Fruit fly (Drosophila melanogaster) whole organism, embryonic: ENCODE measurements around the gene Fpgs1.

Source experiments
- CG10543 ChIP-seq: fragments of 200-800 bp; sonication (Bioruptor generic); optimal IDR thresholded peaks from 3 replicates; lab custom pipeline; 2017; ENCODE audit warnings: missing biosample characterization, mild to moderate bottlenecking, missing genetic modification characterization, moderate library complexity
- CG10959 ChIP-seq: fragments of 200-800 bp; sonication (Bioruptor generic); IDR thresholded peaks from 2 replicates; pipeline ENCODE4 v1.3.6; 2022; ENCODE audit warnings: missing biosample characterization, missing genetic modification characterization
- CG11696 ChIP-seq: fragments of 200-800 bp; sonication (Bioruptor generic); IDR thresholded peaks from 2 replicates; pipeline ENCODE4 v1.3.6; 2022; ENCODE audit warnings: missing biosample characterization, missing genetic modification characterization
- CG12071 ChIP-seq: fragments of 200-800 bp; sonication (Bioruptor generic); optimal IDR thresholded peaks from 3 replicates; lab custom pipeline; 2018; ENCODE audit warnings: missing biosample characterization, mild to moderate bottlenecking, missing genetic modification characterization
- CG12155 ChIP-seq: fragments of 200-800 bp; sonication (Bioruptor generic); optimal IDR thresholded peaks from 3 replicates; lab custom pipeline; 2016; ENCODE audit warnings: missing biosample characterization, missing genetic modification characterization
- CG13624 ChIP-seq: fragments of 200-800 bp; sonication (Bioruptor generic); optimal IDR thresholded peaks from 2 replicates; lab custom pipeline; 2016; ENCODE audit warnings: missing biosample characterization, missing genetic modification characterization
- CG14860 ChIP-seq: fragments of 200-800 bp; sonication (Bioruptor generic); IDR thresholded peaks from 3 replicates; pipeline ENCODE4 v1.3.6; 2022; ENCODE audit warnings: missing biosample characterization, missing genetic modification characterization; ENCODE audit not compliant: partially characterized antibody
- CG16863 ChIP-seq: fragments of 200-800 bp; sonication (Bioruptor generic); optimal IDR thresholded peaks from 3 replicates; lab custom pipeline; 2016; ENCODE audit warnings: missing biosample characterization, missing genetic modification characterization
- CG17186 ChIP-seq: fragments of 200-800 bp; sonication (Bioruptor generic); optimal IDR thresholded peaks from 3 replicates; lab custom pipeline; 2017; ENCODE audit warnings: missing biosample characterization, missing genetic modification reagents, missing genetic modification characterization
- CG1832 ChIP-seq: fragments of 200-800 bp; sonication (Bioruptor generic); optimal IDR thresholded peaks from 2 replicates; lab custom pipeline; 2017; ENCODE audit warnings: missing biosample characterization, mild to moderate bottlenecking, missing genetic modification characterization, inconsistent platforms
- CG18599 ChIP-seq: fragments of 200-800 bp; sonication (Bioruptor generic); optimal IDR thresholded peaks from 3 replicates; lab custom pipeline; 2017; ENCODE audit warnings: missing biosample characterization, missing genetic modification characterization, mild to moderate bottlenecking, moderate library complexity, missing genetic modification reagents
- CG2875 ChIP-seq: fragments of 200-800 bp; sonication (Bioruptor generic); optimal IDR thresholded peaks from 2 replicates; lab custom pipeline; 2017; ENCODE audit warnings: missing biosample characterization, mild to moderate bottlenecking, missing genetic modification characterization, missing genetic modification reagents
- CG31388 ChIP-seq: fragments of 200-800 bp; sonication (Bioruptor generic); optimal IDR thresholded peaks from 2 replicates; lab custom pipeline; 2016; ENCODE audit warnings: missing biosample characterization, missing genetic modification characterization
- CG3163 ChIP-seq: fragments of 200-800 bp; sonication (Bioruptor generic); optimal IDR thresholded peaks from 3 replicates; lab custom pipeline; 2016; ENCODE audit warnings: missing biosample characterization, missing genetic modification characterization
- CG32532 ChIP-seq: fragments of 200-800 bp; sonication (Bioruptor generic); IDR thresholded peaks from 2 replicates; pipeline ENCODE4 v1.3.6; 2022; ENCODE audit warnings: missing biosample characterization, missing genetic modification characterization
- CG33557 ChIP-seq: fragments of 200-800 bp; sonication (Bioruptor generic); optimal IDR thresholded peaks from 2 replicates; lab custom pipeline; 2019; ENCODE audit warnings: missing biosample characterization, mild to moderate bottlenecking, missing genetic modification characterization, moderate library complexity
- CG34422 ChIP-seq: fragments of 200-800 bp; sonication (Bioruptor generic); IDR thresholded peaks from 3 replicates; pipeline ENCODE4 v1.3.6; 2022; ENCODE audit warnings: missing biosample characterization, missing genetic modification characterization
- CG3847 ChIP-seq: fragments of 200-800 bp; sonication (Bioruptor generic); IDR thresholded peaks from 2 replicates; pipeline ENCODE4 v1.3.6; 2022; ENCODE audit warnings: missing biosample characterization, missing genetic modification characterization
- CG4730 ChIP-seq: fragments of 200-800 bp; sonication (Bioruptor generic); IDR thresholded peaks from 2 replicates; pipeline ENCODE4 v1.3.6; 2022; ENCODE audit warnings: missing biosample characterization, missing genetic modification characterization
- CG5245 ChIP-seq: fragments of 200-800 bp; sonication (Bioruptor generic); optimal IDR thresholded peaks from 3 replicates; lab custom pipeline; 2016; ENCODE audit warnings: missing biosample characterization, missing genetic modification characterization
- CG6254 ChIP-seq: fragments of 200-800 bp; sonication (Bioruptor generic); optimal IDR thresholded peaks from 3 replicates; lab custom pipeline; 2017; ENCODE audit warnings: mild to moderate bottlenecking, missing biosample characterization, missing genetic modification reagents, missing genetic modification characterization
- CG7963 ChIP-seq: fragments of 200-800 bp; sonication (Bioruptor generic); IDR thresholded peaks from 3 replicates; pipeline ENCODE4 v1.3.6; 2022; ENCODE audit warnings: missing biosample characterization, missing genetic modification characterization; ENCODE audit not compliant: partially characterized antibody
- CG8359 ChIP-seq: fragments of 200-800 bp; sonication (Bioruptor generic); optimal IDR thresholded peaks from 2 replicates; lab custom pipeline; 2017; ENCODE audit warnings: missing biosample characterization, mild to moderate bottlenecking, missing genetic modification characterization, borderline replicate concordance
- CG8924 ChIP-seq: fragments of 200-800 bp; optimal IDR thresholded peaks from 3 replicates; lab custom pipeline; 2019; ENCODE audit warnings: missing biosample characterization, mild to moderate bottlenecking, missing genetic modification characterization, moderate library complexity
- CHES-1-like ChIP-seq: fragments of 200-800 bp; sonication (Bioruptor generic); optimal IDR thresholded peaks from 2 replicates; lab custom pipeline; 2016; ENCODE audit warnings: missing biosample characterization, missing genetic modification characterization
- Drgx ChIP-seq: fragments of 200-800 bp; sonication (Bioruptor generic); IDR thresholded peaks from 2 replicates; pipeline ENCODE4 v1.3.6; 2022; ENCODE audit warnings: missing biosample characterization, missing genetic modification characterization
- Fer3 ChIP-seq: fragments of 200-800 bp; sonication (Bioruptor generic); optimal IDR thresholded peaks from 2 replicates; lab custom pipeline; 2018; ENCODE audit warnings: missing biosample characterization, mild to moderate bottlenecking, missing genetic modification characterization, moderate library complexity
- Gug ChIP-seq: fragments of 200-800 bp; sonication (Bioruptor generic); IDR thresholded peaks from 4 replicates; pipeline ENCODE4 v1.3.6; 2022; ENCODE audit warnings: missing biosample characterization, missing genetic modification characterization
- HLHmδ ChIP-seq: fragments of 200-800 bp; sonication (Bioruptor generic); optimal IDR thresholded peaks from 2 replicates; lab custom pipeline; 2018; ENCODE audit warnings: missing biosample characterization, mild to moderate bottlenecking, missing genetic modification characterization, moderate library complexity
- Sox102F ChIP-seq: fragments of 200-800 bp; sonication (Bioruptor generic); optimal IDR thresholded peaks from 2 replicates; lab custom pipeline; 2018; ENCODE audit warnings: missing biosample characterization, mild to moderate bottlenecking, missing genetic modification characterization, moderate library complexity
- cas ChIP-seq: fragments of 200-800 bp; sonication (Bioruptor generic); IDR thresholded peaks from 2 replicates; pipeline ENCODE4 v1.3.6; 2022; ENCODE audit warnings: missing biosample characterization, missing genetic modification characterization
- chinmo ChIP-seq: fragments of 200-800 bp; sonication (Bioruptor generic); IDR thresholded peaks from 4 replicates; pipeline ENCODE4 v1.3.6; 2022; ENCODE audit warnings: missing biosample characterization, missing genetic modification characterization; ENCODE audit not compliant: partially characterized antibody
- chm ChIP-seq: fragments of 200-800 bp; sonication (Bioruptor generic); IDR thresholded peaks from 2 replicates; pipeline ENCODE4 v1.3.6; 2022; ENCODE audit warnings: missing biosample characterization, missing genetic modification characterization
- crp ChIP-seq, 2 experiments: fragments of 200-800 bp; sonication (Bioruptor generic); optimal IDR thresholded peaks; 2 replicates in 1 of 2; 3 replicates in 1 of 2; lab custom pipeline; 2017; ENCODE audit warnings: missing biosample characterization in 2 of 2, missing genetic modification characterization in 2 of 2, mild to moderate bottlenecking in 1 of 2, moderate library complexity in 1 of 2
- dan ChIP-seq: fragments of 200-800 bp; sonication (Bioruptor generic); IDR thresholded peaks from 2 replicates; pipeline ENCODE4 v1.3.6; 2022; ENCODE audit warnings: missing biosample characterization, missing genetic modification characterization
- dm ChIP-seq: fragments of 200-800 bp; sonication (Bioruptor generic); optimal IDR thresholded peaks from 3 replicates; lab custom pipeline; 2016; ENCODE audit warnings: missing biosample characterization, missing genetic modification characterization
- dmrt99B ChIP-seq: fragments of 200-800 bp; sonication (Bioruptor generic); optimal IDR thresholded peaks from 2 replicates; lab custom pipeline; 2018; ENCODE audit warnings: missing biosample characterization, mild to moderate bottlenecking, missing genetic modification characterization, moderate library complexity
- eve ChIP-seq, 2 experiments: fragments of >200 bp; optimal IDR thresholded peaks; 2 replicates each; lab custom pipeline; 2017; ENCODE audit warnings: missing biosample characterization in 2 of 2, missing genetic modification characterization in 2 of 2
- hb ChIP-seq: fragments of 200-800 bp; sonication (Bioruptor generic); IDR thresholded peaks from 3 replicates; pipeline ENCODE4 v1.3.6; 2022; ENCODE audit warnings: missing biosample characterization, missing genetic modification characterization; ENCODE audit not compliant: partially characterized antibody
- hkb ChIP-seq, 2 experiments: fragments of 200-800 bp in 1 of 2; fragments of >200 bp in 1 of 2; sonication (Bioruptor generic) in 1 of 2; IDR thresholded peaks in 1 of 2; optimal IDR thresholded peaks in 1 of 2; 2 replicates each; pipeline versions ENCODE4 v1.3.6 to Lab custom; 2017 to 2022; ENCODE audit warnings: missing biosample characterization in 1 of 2, missing genetic modification characterization in 1 of 2
- hth ChIP-seq: fragments of >200 bp; optimal IDR thresholded peaks from 2 replicates; lab custom pipeline; 2017; ENCODE audit warnings: inconsistent platforms
- mld ChIP-seq: fragments of 200-800 bp; sonication (Bioruptor generic); IDR thresholded peaks from 3 replicates; pipeline ENCODE4 v1.3.6; 2022; ENCODE audit warnings: missing biosample characterization, missing genetic modification characterization; ENCODE audit not compliant: partially characterized antibody
- onecut ChIP-seq: fragments of 200-800 bp; sonication (Bioruptor generic); IDR thresholded peaks from 2 replicates; pipeline ENCODE4 v1.3.6; 2022; ENCODE audit warnings: missing biosample characterization, missing genetic modification characterization
- repo ChIP-seq: fragments of 200-800 bp; sonication (Bioruptor generic); optimal IDR thresholded peaks from 2 replicates; lab custom pipeline; 2016; ENCODE audit warnings: missing biosample characterization, missing genetic modification characterization
- sc ChIP-seq, 3 experiments: fragments of >200 bp in 2 of 3; fragments of 200-800 bp in 1 of 3; sonication (Bioruptor generic) in 1 of 3; optimal IDR thresholded peaks; 2 replicates in 2 of 3; 3 replicates in 1 of 3; lab custom pipeline; 2017; ENCODE audit warnings: mild to moderate bottlenecking in 1 of 3, missing biosample characterization in 1 of 3, missing genetic modification characterization in 1 of 3, missing genetic modification reagents in 1 of 3
- seq ChIP-seq: fragments of 200-800 bp; sonication (Bioruptor generic); IDR thresholded peaks from 2 replicates; pipeline ENCODE4 v1.3.6; 2022; ENCODE audit warnings: missing biosample characterization, missing genetic modification characterization
- slbo ChIP-seq: fragments of 200-800 bp; sonication (Bioruptor generic); IDR thresholded peaks from 2 replicates; pipeline ENCODE4 v1.3.6; 2022; ENCODE audit warnings: missing biosample characterization, missing genetic modification characterization
- vfl ChIP-seq: fragments of 200-800 bp; sonication (Bioruptor generic); optimal IDR thresholded peaks from 2 replicates; lab custom pipeline; 2016; ENCODE audit warnings: missing biosample characterization, missing genetic modification characterization
- zfh2 ChIP-seq: fragments of 200-800 bp; sonication (Bioruptor generic); optimal IDR thresholded peaks from 2 replicates; lab custom pipeline; 2016; ENCODE audit warnings: missing biosample characterization, missing genetic modification characterization

Fpgs1 gene

DNA sequence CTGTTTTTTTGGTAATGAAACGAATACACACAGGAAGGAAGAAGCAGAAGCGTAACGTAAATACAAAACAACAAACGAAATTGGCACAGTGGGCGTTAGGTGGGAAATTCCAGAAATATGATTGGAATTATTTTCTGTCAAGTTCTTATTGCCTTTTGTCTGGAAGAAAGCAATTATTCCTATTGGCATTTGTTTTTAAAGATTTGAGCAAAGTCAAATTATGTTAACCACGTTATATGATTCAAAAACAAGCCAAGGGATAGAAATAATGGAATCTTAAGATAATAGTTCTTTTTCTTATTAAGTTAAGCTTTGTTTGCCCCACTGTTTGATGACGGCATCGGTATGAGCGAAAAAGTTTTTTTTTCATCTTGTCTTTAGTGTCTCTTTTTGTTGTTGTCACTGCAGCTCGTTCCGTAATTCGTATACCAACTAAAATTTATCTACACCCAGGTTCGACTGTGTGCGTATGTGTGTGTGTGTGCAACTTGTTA lies 32.1 kb upstream of the Fpgs1 start (continued):
- TF ChIP-seq onecut (GFP tag; lab: Robert Waterston, UW), result peak; percentile 84
- TF ChIP-seq CG31388 (GFP tag; lab: Kevin White, UChicago), result peak; percentile 80
- peak; percentile 94 for TF ChIP-seq slbo (GFP tag; lab: Robert Waterston, UW)
- TF ChIP-seq Sox102F (GFP tag; lab: Kevin White, UChicago), result peak; percentile 98
- peak; percentile 96 for TF ChIP-seq zfh2 (GFP tag; lab: Kevin White, UChicago)
- TF ChIP-seq Gug (GFP tag; lab: Robert Waterston, UW), result peak; percentile 86
- TF ChIP-seq CG8359, result peak; percentile 84
- peak; percentile 94 for TF ChIP-seq vfl (GFP tag; lab: Kevin White, UChicago)
- peak; percentile 98 for TF ChIP-seq CG18599 (GFP tag; lab: Kevin White, UChicago)
- peak; percentile 93 for TF ChIP-seq CG32532 (GFP tag; lab: Robert Waterston, UW)
- TF ChIP-seq CG12071 (GFP tag; lab: Kevin White, UChicago), result peak; percentile 92
- TF ChIP-seq CG3847 (GFP tag; lab: Robert Waterston, UW), result peak; percentile 93
- TF ChIP-seq CG5245 (GFP tag; lab: Kevin White, UChicago), result peak; percentile 81
- peak; percentile 62 for TF ChIP-seq CG33557 (GFP tag; lab: Kevin White, UChicago)
- peak; percentile 96 for TF ChIP-seq seq (GFP tag; lab: Robert Waterston, UW)
- TF ChIP-seq crp (GFP tag; optimal IDR thresholded peaks at IDR 0.05; lab: Kevin White, UChicago), result peak in 1 of 2 experiments; percentile 59
- peak; percentile 92 for TF ChIP-seq repo
- no peak for TF ChIP-seq hb (GFP tag; lab: Robert Waterston, UW)
- peak; percentile 98 for TF ChIP-seq dmrt99B
- no peak for TF ChIP-seq hkb (optimal IDR thresholded peaks at IDR 0.05; lab: Kevin White, UChicago)
- TF ChIP-seq hkb (GFP tag; IDR thresholded peaks at IDR 0.05; lab: Robert Waterston, UW), result peak; percentile 95
- peak; percentile 97 for TF ChIP-seq CG13624
- peak; percentile 84 for TF ChIP-seq CG3163
- TF ChIP-seq CG14860, result 0 out of 3 replicates have a peak, but pooled peaks have one; percentile 10
- peak; percentile 96 for TF ChIP-seq CG16863
- peak; percentile 86 for TF ChIP-seq CG4730 (GFP tag; lab: Robert Waterston, UW)
- peak; percentile 96 for TF ChIP-seq Drgx (GFP tag; lab: Robert Waterston, UW)
- TF ChIP-seq sc (optimal IDR thresholded peaks at IDR 0.05; lab: Kevin White, UChicago), result no peak
- peak; percentile 85 for TF ChIP-seq sc (GFP tag; optimal IDR thresholded peaks at IDR 0.05; lab: Kevin White, UChicago)
- peak; percentile 65; the same call in 1 of the 2 replicates for TF ChIP-seq chm (GFP tag; lab: Robert Waterston, UW)
- peak; percentile 81 for TF ChIP-seq CG17186 (GFP tag; lab: Kevin White, UChicago)
- no peak for TF ChIP-seq CG1832
- TF ChIP-seq CG7963, result no peak
- peak; percentile 95 for TF ChIP-seq CG10543 (GFP tag; lab: Kevin White, UChicago)
- peak; percentile 96 for TF ChIP-seq Fer3 (tag; lab: Kevin White, UChicago)
- no peak; the same call in 1 of the 2 replicates for TF ChIP-seq dan
- peak; percentile 97 for TF ChIP-seq CHES-1-like
- peak; percentile 76 for TF ChIP-seq CG10959
- peak; percentile 92 for TF ChIP-seq CG2875
- TF ChIP-seq CG34422 (GFP tag; lab: Robert Waterston, UW), result peak; percentile 89
- peak; percentile 80 for TF ChIP-seq CG6254 (GFP tag; lab: Kevin White, UChicago)
- no peak for TF ChIP-seq chinmo
- no peak for TF ChIP-seq mld (GFP tag; lab: Robert Waterston, UW)
- TF ChIP-seq HLHmδ, result no peak
- TF ChIP-seq hth (lab: Kevin White, UChicago), result no peak
- peak; percentile 92 for TF ChIP-seq CG12155 (GFP tag; lab: Kevin White, UChicago)
- TF ChIP-seq CG8924 (tag; lab: Kevin White, UChicago), result peak; percentile 96
- peak; percentile 87 for TF ChIP-seq dm
- peak; percentile 78 for TF ChIP-seq CG11696 (GFP tag; lab: Robert Waterston, UW)
- peak in 1 of 2 experiments; percentile 98 for TF ChIP-seq eve (GFP tag; optimal IDR thresholded peaks at IDR 0.05; lab: Kevin White, UChicago)
- peak; percentile 83 for TF ChIP-seq cas (GFP tag; lab: Robert Waterston, UW)
